Worm (Caenorhabditis elegans): Measurements from ENCODE around the gene C29E4.10.
A peak's percentile ranks its signal among the peaks of the same experiment; 100 is the strongest.

The C29E4.10 gene

DNA sequence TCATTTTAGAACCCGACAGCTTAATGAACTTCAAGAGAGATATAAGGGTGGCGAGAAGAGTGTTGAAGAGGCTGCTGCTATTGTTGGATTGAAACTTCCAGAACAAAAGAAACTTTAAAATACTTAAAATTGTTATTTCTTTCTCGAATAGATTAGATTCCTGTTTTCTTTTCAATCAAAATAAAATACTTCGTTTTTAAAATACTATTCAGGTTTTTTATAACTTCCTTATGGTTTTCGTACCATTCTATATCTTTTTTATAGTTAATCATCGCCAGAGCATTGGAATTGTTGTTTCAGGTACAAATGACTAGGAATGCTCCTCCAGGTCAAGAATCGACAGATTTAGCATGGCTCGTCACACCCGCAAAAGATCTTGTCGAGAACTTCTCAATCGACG lies 3.8 kb downstream of the C29E4.10 start, which contains the start of gene kle-2:
Gene kle-2, plus strand, starts transcription at position 301 of the 400 bp plus-strand sequence.
- TF ChIP-seq lsy-2 (tag; optimal IDR thresholded peaks at IDR 0.05) (no peak), vab-7 (GFP tag; IDR thresholded peaks at IDR 0.05) (no peak)

DNA sequence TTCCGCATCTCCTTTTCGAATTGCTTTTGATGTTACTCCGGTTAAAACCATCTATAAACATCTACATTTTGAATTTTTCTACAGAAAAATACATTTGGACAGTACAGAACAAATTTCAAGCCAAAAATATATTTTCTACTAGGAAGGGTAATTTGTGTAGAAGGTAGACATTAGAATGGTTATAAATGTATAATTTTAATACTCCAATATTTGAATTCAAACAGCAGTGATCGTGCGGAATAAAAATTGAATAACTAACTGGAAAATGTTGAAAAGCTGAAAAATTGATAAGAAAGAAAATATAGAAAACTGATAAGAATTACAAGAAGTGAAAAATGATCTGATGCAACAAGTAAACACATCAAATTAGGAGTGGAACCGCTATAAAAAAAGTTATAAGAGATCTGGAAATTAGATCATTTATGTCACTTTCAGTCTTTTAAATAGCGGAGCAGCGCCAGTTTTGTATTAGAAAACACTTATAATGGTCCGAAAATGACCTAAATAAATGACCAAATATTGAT lies 9.4 kb downstream of the C29E4.10 start, which contains the start of gene gsto-1:
Gene gsto-1, minus strand, starts transcription at position 51 of the 524 bp plus-strand sequence.
- peak; percentile 47 for TF ChIP-seq dve-1 (tag; optimal IDR thresholded peaks at IDR 0.05; ENCODE audit: insufficient read depth)
- TF ChIP-seq ces-1 (GFP tag; optimal IDR thresholded peaks at IDR 0.05): no peak
- no peak for TF ChIP-seq lin-39 (tag; optimal IDR thresholded peaks at IDR 0.05)
- peak; percentile 21 for TF ChIP-seq pqm-1 (tag; optimal IDR thresholded peaks at IDR 0.05)
- TF ChIP-seq fos-1 (tag; optimal IDR thresholded peaks at IDR 0.05): no peak
- TF ChIP-seq unc-39 (tag; optimal IDR thresholded peaks at IDR 0.05): no peak
- no peak for TF ChIP-seq dpl-1 (GFP tag; optimal IDR thresholded peaks at IDR 0.05)
- TF ChIP-seq ceh-28 (tag; optimal IDR thresholded peaks at IDR 0.05): no peak
- TF ChIP-seq dmd-9 (GFP tag; IDR thresholded peaks at IDR 0.05): no peak
- no peak for TF ChIP-seq lin-13 (GFP tag; optimal IDR thresholded peaks at IDR 0.05)
- no peak for TF ChIP-seq zfp-3 (GFP tag; conservative IDR thresholded peaks at IDR 0.05)
- TF ChIP-seq egl-27 (tag; optimal IDR thresholded peaks at IDR 0.05): no peak
- TF ChIP-seq hif-1 (tag; optimal IDR thresholded peaks at IDR 0.05): no peak
- no peak for TF ChIP-seq nhr-42 (GFP tag; IDR thresholded peaks at IDR 0.05)
- TF ChIP-seq nhr-102 (tag; optimal IDR thresholded peaks at IDR 0.05): no peak
- no peak for TF ChIP-seq daf-16 (GFP tag; optimal IDR thresholded peaks at IDR 0.05)
- TF ChIP-seq daf-16 (tag; optimal IDR thresholded peaks at IDR 0.05): peak; percentile 81
- TF ChIP-seq nhr-28 (tag; optimal IDR thresholded peaks at IDR 0.05): no peak
- no peak for TF ChIP-seq ztf-11 (tag; optimal IDR thresholded peaks at IDR 0.05)
- TF ChIP-seq arid-1 (GFP tag; conservative IDR thresholded peaks at IDR 0.05): no peak
- TF ChIP-seq lin-15B (tag; optimal IDR thresholded peaks at IDR 0.05): no peak
- no peak for TF ChIP-seq F37D6.2 (tag; optimal IDR thresholded peaks at IDR 0.05)
- peak; percentile 40 for TF ChIP-seq mep-1 (tag; optimal IDR thresholded peaks at IDR 0.05)
- peak; percentile 89 for TF ChIP-seq ztf-7 (tag; optimal IDR thresholded peaks at IDR 0.05)
- TF ChIP-seq aly-2 (tag; optimal IDR thresholded peaks at IDR 0.05): no peak
- TF ChIP-seq mdt-29 (GFP tag; IDR thresholded peaks at IDR 0.05): no peak
- no peak for TF ChIP-seq zip-2 (tag; optimal IDR thresholded peaks at IDR 0.05)

DNA sequence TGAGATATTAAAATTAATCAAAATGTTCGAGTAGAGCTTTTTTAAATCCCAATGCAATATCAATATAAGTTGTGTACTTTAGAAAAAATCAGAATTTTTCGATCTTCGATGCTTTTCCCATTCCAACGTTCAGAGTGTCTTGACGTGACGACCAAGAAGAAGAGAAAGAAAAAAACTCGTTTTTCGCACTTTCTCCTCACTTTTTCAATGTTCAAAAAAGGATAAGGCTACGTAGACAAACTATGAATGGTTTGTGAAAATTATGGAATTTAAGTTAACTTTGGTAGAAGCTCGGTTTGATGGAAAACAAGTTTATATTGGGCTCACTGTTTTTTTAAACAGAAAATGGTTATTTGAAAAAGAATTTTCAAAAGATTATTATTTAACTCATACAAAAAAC lies 10.0 kb downstream of the C29E4.10 start:
- TF ChIP-seq php-3 (GFP tag; IDR thresholded peaks at IDR 0.05) (no peak), attf-4 (tag; optimal IDR thresholded peaks at IDR 0.05) (no peak), daf-12 (tag; optimal IDR thresholded peaks at IDR 0.05) (no peak), ceh-62 (tag; optimal IDR thresholded peaks at IDR 0.05) (no peak), hmg-1.1 (GFP tag; IDR thresholded peaks at IDR 0.05) (no peak)

DNA sequence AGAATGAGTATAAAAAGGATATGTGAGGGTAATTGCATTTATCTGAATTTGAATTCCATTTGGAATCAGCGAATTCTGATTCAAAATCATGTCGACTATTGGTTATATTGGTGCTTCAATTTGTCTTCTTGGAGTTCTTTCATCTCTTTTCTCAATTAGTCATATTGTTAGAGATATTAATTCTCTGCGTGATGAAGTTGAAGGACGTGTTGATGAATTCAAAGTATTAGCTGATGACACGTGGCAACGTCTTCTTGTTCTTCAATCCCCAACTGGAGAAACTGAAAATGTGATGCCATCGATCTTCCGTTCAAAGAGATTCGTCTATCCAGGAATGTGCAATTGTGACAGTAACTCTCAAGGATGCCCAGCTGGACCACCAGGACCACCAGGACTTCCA lies 11.2 kb downstream of the C29E4.10 start, which contains the start of gene col-90:
Gene col-90, plus strand, starts transcription at position 37 of the 400 bp plus-strand sequence.
- TF ChIP-seq egl-27 (tag; optimal IDR thresholded peaks at IDR 0.05) (no peak), T26A8.4 (GFP tag; IDR thresholded peaks at IDR 0.05) (no peak), Y5F2A.4 (GFP tag; optimal IDR thresholded peaks at IDR 0.05) (no peak), hif-1 (tag; optimal IDR thresholded peaks at IDR 0.05) (no peak), aha-1 (tag) (peak; percentile 75), ztf-7 (tag; optimal IDR thresholded peaks at IDR 0.05) (no peak), ceh-82 (tag; optimal IDR thresholded peaks at IDR 0.05) (no peak), ama-1 (optimal IDR thresholded peaks at IDR 0.05) (peak; percentile 1), saeg-2 (GFP tag; IDR thresholded peaks at IDR 0.05) (no peak), daf-12 (tag; optimal IDR thresholded peaks at IDR 0.05) (no peak), Y75B8A.6 (GFP tag; IDR thresholded peaks at IDR 0.05) (no peak)

All from whole organism, L4 larva.